Worm (Caenorhabditis elegans): Measurements from ENCODE around the gene fbxa-2.

Gene fbxa-2

ce11 chrV:16269556-16269955, at the start of gene fbxa-2, which contains the start of gene T13F3.8:
Gene fbxa-2 (minus strand): TSS chrV:16269656.
Gene T13F3.8 (plus strand): TSS chrV:16269800.
- TF ChIP-seq pha-4 (tag; optimal IDR thresholded peaks at IDR 0.05) (peak; percentile 38), elt-2 (tag; optimal IDR thresholded peaks at IDR 0.05) (no peak), lin-15B (tag; optimal IDR thresholded peaks at IDR 0.05) (no peak)

- TF ChIP-seq ceh-28 (tag; optimal IDR thresholded peaks at IDR 0.05): no peak
- TF ChIP-seq pqm-1 (tag; optimal IDR thresholded peaks at IDR 0.05): no peak
- no peak for TF ChIP-seq nhr-28 (tag; optimal IDR thresholded peaks at IDR 0.05)
- no peak for TF ChIP-seq nhr-77 (tag; optimal IDR thresholded peaks at IDR 0.05)
- TF ChIP-seq ama-1 (optimal IDR thresholded peaks at IDR 0.05): no peak
- TF ChIP-seq fos-1 (tag; optimal IDR thresholded peaks at IDR 0.05): no peak
- TF ChIP-seq nhr-12 (tag; optimal IDR thresholded peaks at IDR 0.05): no peak
- no peak for TF ChIP-seq nhr-237 (tag; optimal IDR thresholded peaks at IDR 0.05)
Measured at ce11 chrV:16317244-16317643, 47.8 kb upstream of the fbxa-2 start, which contains the start of gene srh-180. Gene srh-180 (plus strand): TSS chrV:16317544.

ce11 chrV:16315004-16315403, 45.5 kb upstream of the fbxa-2 start, which contains the start of gene str-214:
Gene str-214 (plus strand): TSS chrV:16315304.
- TF ChIP-seq nfya-1 (tag; optimal IDR thresholded peaks at IDR 0.05; ENCODE audit: insufficient read depth) (no peak), daf-12 (tag; optimal IDR thresholded peaks at IDR 0.05) (no peak), elt-1 (tag; optimal IDR thresholded peaks at IDR 0.05) (no peak), fos-1 (tag; optimal IDR thresholded peaks at IDR 0.05) (no peak), snpc-4 (tag; optimal IDR thresholded peaks at IDR 0.05) (no peak), ZK546.5 (tag; optimal IDR thresholded peaks at IDR 0.05) (no peak), ceh-28 (tag; optimal IDR thresholded peaks at IDR 0.05) (no peak), egl-27 (tag; optimal IDR thresholded peaks at IDR 0.05) (no peak), ztf-4 (tag; optimal IDR thresholded peaks at IDR 0.05) (no peak), ceh-16 (tag; optimal IDR thresholded peaks at IDR 0.05) (no peak), sea-2 (GFP tag; optimal IDR thresholded peaks at IDR 0.05) (no peak), mdl-1 (tag; optimal IDR thresholded peaks at IDR 0.05) (no peak), ceh-82 (tag; optimal IDR thresholded peaks at IDR 0.05) (no peak), unc-39 (tag; optimal IDR thresholded peaks at IDR 0.05) (no peak), lin-15B (tag; optimal IDR thresholded peaks at IDR 0.05) (no peak), fkh-10 (GFP tag; optimal IDR thresholded peaks at IDR 0.05) (no peak), unc-62 (GFP tag; optimal IDR thresholded peaks at IDR 0.05) (no peak), hmg-11 (tag; optimal IDR thresholded peaks at IDR 0.05) (no peak)

- TF ChIP-seq lsy-12 (tag; optimal IDR thresholded peaks at IDR 0.05) (no peak), nhr-67 (tag; optimal IDR thresholded peaks at IDR 0.05) (no peak), nhr-76 (tag; optimal IDR thresholded peaks at IDR 0.05) (no peak), elt-2 (tag; optimal IDR thresholded peaks at IDR 0.05) (peak; percentile 15), nhr-43 (tag; optimal IDR thresholded peaks at IDR 0.05; ENCODE audit: poor library complexity, severe bottlenecking) (no peak)
Measured at ce11 chrV:16309523-16309922, 40.1 kb upstream of the fbxa-2 start, which contains the start of gene oac-7. Gene oac-7 (plus strand): TSS chrV:16309805.

ce11 chrV:16308343-16308742, 38.9 kb upstream of the fbxa-2 start:
- TF ChIP-seq lsy-12 (tag; optimal IDR thresholded peaks at IDR 0.05) (no peak), nhr-11 (tag; optimal IDR thresholded peaks at IDR 0.05) (no peak), skn-1 (tag; optimal IDR thresholded peaks at IDR 0.05) (no peak), jun-1 (tag; optimal IDR thresholded peaks at IDR 0.05) (no peak)

ce11 chrV:16307253-16307652, 37.8 kb upstream of the fbxa-2 start, which contains the start of gene srxa-7:
Gene srxa-7 (plus strand): TSS chrV:16307553.
- no peak for TF ChIP-seq elt-2 (tag; optimal IDR thresholded peaks at IDR 0.05)
- TF ChIP-seq elt-3 (tag; optimal IDR thresholded peaks at IDR 0.05): no peak
- no peak for TF ChIP-seq unc-62 (GFP tag; optimal IDR thresholded peaks at IDR 0.05)
- no peak for TF ChIP-seq jun-1 (tag; optimal IDR thresholded peaks at IDR 0.05)
- TF ChIP-seq unc-39 (tag; optimal IDR thresholded peaks at IDR 0.05): no peak
- no peak for TF ChIP-seq ztf-4 (tag; optimal IDR thresholded peaks at IDR 0.05)
